In the genomic region with DNA sequence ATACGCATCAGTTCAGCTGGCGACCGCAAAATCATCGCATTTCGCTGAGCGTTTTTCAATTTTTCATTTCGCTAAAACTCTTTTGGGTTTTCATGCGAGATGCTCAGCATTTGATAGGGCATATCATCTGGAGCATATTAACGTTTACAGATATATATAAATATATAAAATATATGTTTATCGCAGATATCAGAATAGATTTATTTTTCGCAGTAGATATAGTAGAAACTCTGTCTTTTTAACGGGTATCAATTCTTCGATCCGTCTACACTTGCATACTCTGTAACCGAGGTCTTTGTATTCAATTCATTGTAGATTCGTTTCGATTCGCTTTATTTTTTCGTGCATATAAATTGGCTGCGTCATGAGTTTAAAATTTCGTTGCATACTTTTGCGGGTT, we compare ENCODE assay signal across 3 fruit fly cellular contexts.
TF ChIP-seq lines count a peak whose summit lies in the region.

No protein-coding gene starts in this region.

- TF ChIP-seq CTCF in whole organism, embryonic (GFP tag; optimal IDR thresholded peaks at IDR 0.05; lab: Kevin White, UChicago), result no peak

TF ChIP-seq in whole organism, embryonic, 481 proteins besides CTCF, POLR2A, EP300 and RAD21 (continues in another document):
- TF ChIP-seq Ptx1 (GFP tag; IDR thresholded peaks at IDR 0.05; lab: Robert Waterston, UW), result peak; percentile 55
- TF ChIP-seq CG32772 (GFP tag; IDR thresholded peaks at IDR 0.05; lab: Robert Waterston, UW), result 0 out of 2 replicates have a peak, but pooled peaks have one; percentile 28
- TF ChIP-seq CG11696 (GFP tag; IDR thresholded peaks at IDR 0.05; lab: Robert Waterston, UW), result 0 out of 2 replicates have a peak, but pooled peaks have one; percentile 16
- TF ChIP-seq Fer1 (GFP tag; optimal IDR thresholded peaks at IDR 0.05; lab: Kevin White, UChicago), result no peak
- TF ChIP-seq Ada2b (GFP tag; IDR thresholded peaks at IDR 0.05; lab: Robert Waterston, UW), result peak; percentile 32; the same call in 1 of the 2 replicates
- no peak for TF ChIP-seq MESR4 (GFP tag; optimal IDR thresholded peaks at IDR 0.05; lab: Kevin White, UChicago)
- TF ChIP-seq CG2120 (GFP tag; optimal IDR thresholded peaks at IDR 0.05; lab: Kevin White, UChicago), result peak; percentile 3
- TF ChIP-seq HLH3B (GFP tag; IDR thresholded peaks at IDR 0.05; lab: Robert Waterston, UW), result peak; percentile 33; the same call in 1 of the 2 replicates
- TF ChIP-seq CG10366 (GFP tag; IDR thresholded peaks at IDR 0.05; lab: Robert Waterston, UW), result peak; percentile 24; the same call in 1 of the 2 replicates
- no peak for TF ChIP-seq ara (GFP tag; IDR thresholded peaks at IDR 0.05; lab: Robert Waterston, UW)
- TF ChIP-seq sob (GFP tag; IDR thresholded peaks at IDR 0.05; lab: Robert Waterston, UW), result 0 out of 2 replicates have a peak, but pooled peaks have one; percentile 24
- TF ChIP-seq CG10979 (tag; optimal IDR thresholded peaks at IDR 0.05; lab: Kevin White, UChicago), result no peak
- TF ChIP-seq CG11456 (GFP tag; IDR thresholded peaks at IDR 0.05; lab: Robert Waterston, UW), result peak; percentile 49; the same call in 1 of the 3 replicates
- peak; percentile 39 for TF ChIP-seq CG17359 (tag; optimal IDR thresholded peaks at IDR 0.05; lab: Kevin White, UChicago)
- no peak for TF ChIP-seq CG12769 (tag; optimal IDR thresholded peaks at IDR 0.05; lab: Kevin White, UChicago)
- peak; percentile 13 for TF ChIP-seq grau (tag; optimal IDR thresholded peaks at IDR 0.05; lab: Kevin White, UChicago)
- TF ChIP-seq dysf (GFP tag; IDR thresholded peaks at IDR 0.05; lab: Robert Waterston, UW), result peak; percentile 48; the same call in 2 of the 3 replicates
- TF ChIP-seq Xbp1 (GFP tag; optimal IDR thresholded peaks at IDR 0.05; lab: Kevin White, UChicago), result peak; percentile 20
- TF ChIP-seq Pdp1 (GFP tag; optimal IDR thresholded peaks at IDR 0.05; lab: Kevin White, UChicago), result no peak
- no peak for TF ChIP-seq CG6813 (GFP tag; optimal IDR thresholded peaks at IDR 0.05; lab: Kevin White, UChicago)
- no peak for TF ChIP-seq kni (GFP tag; optimal IDR thresholded peaks at IDR 0.05; lab: Kevin White, UChicago)
- no peak for TF ChIP-seq Abd-B (GFP tag; optimal IDR thresholded peaks at IDR 0.05; lab: Kevin White, UChicago)
- peak; percentile 46 for TF ChIP-seq CG7839 (tag; optimal IDR thresholded peaks at IDR 0.05; lab: Kevin White, UChicago)
- peak; percentile 7 for TF ChIP-seq fd3F (GFP tag; optimal IDR thresholded peaks at IDR 0.05; lab: Kevin White, UChicago)
- peak; percentile 42; the same call in 1 of the 2 replicates for TF ChIP-seq vvl (GFP tag; IDR thresholded peaks at IDR 0.05; lab: Robert Waterston, UW)
- TF ChIP-seq CG16815 (GFP tag; optimal IDR thresholded peaks at IDR 0.05; lab: Kevin White, UChicago), result no peak
- peak; percentile 9 for TF ChIP-seq Sox100B (GFP tag; optimal IDR thresholded peaks at IDR 0.05; lab: Kevin White, UChicago)

TF ChIP-seq in whole organism, prepupa, 60 proteins besides CTCF, POLR2A, EP300 and RAD21:
- TF ChIP-seq Met (GFP tag; optimal IDR thresholded peaks at IDR 0.05; lab: Kevin White, UChicago), result no peak
- no peak for TF ChIP-seq CG16779 (tag; optimal IDR thresholded peaks at IDR 0.05; lab: Kevin White, UChicago)
- no peak for TF ChIP-seq achi (GFP tag; optimal IDR thresholded peaks at IDR 0.05; lab: Kevin White, UChicago)
- TF ChIP-seq CG6854 (GFP tag; optimal IDR thresholded peaks at IDR 0.05; lab: Kevin White, UChicago), result no peak
- no peak for TF ChIP-seq CG9139 (GFP tag; optimal IDR thresholded peaks at IDR 0.05; lab: Kevin White, UChicago)
- 0 out of 2 replicates have a peak, but pooled peaks have one; percentile 24 for TF ChIP-seq CG11294 (GFP tag; IDR thresholded peaks at IDR 0.05; lab: Robert Waterston, UW)
- peak; percentile 50 for TF ChIP-seq svp (GFP tag; lab: Kevin White, UChicago)
- no peak for TF ChIP-seq dac (GFP tag; optimal IDR thresholded peaks at IDR 0.05; lab: Kevin White, UChicago)
- no peak for TF ChIP-seq acj6 (GFP tag; optimal IDR thresholded peaks at IDR 0.05; lab: Kevin White, UChicago)
- no peak for TF ChIP-seq CG1621 (tag; optimal IDR thresholded peaks at IDR 0.05; lab: Kevin White, UChicago)
- no peak for TF ChIP-seq fkh (GFP tag; optimal IDR thresholded peaks at IDR 0.05; lab: Kevin White, UChicago)
- no peak for TF ChIP-seq CG3032 (tag; optimal IDR thresholded peaks at IDR 0.05; lab: Kevin White, UChicago)
- no peak for TF ChIP-seq CG7368 (GFP tag; optimal IDR thresholded peaks at IDR 0.05; lab: Kevin White, UChicago)
- TF ChIP-seq CG8632 (GFP tag; optimal IDR thresholded peaks at IDR 0.05; lab: Kevin White, UChicago), result no peak
- no peak for TF ChIP-seq CG4318 (GFP tag; optimal IDR thresholded peaks at IDR 0.05; lab: Kevin White, UChicago)
- no peak for TF ChIP-seq Sox14 (GFP tag; optimal IDR thresholded peaks at IDR 0.05; lab: Kevin White, UChicago)
- TF ChIP-seq esn (GFP tag; optimal IDR thresholded peaks at IDR 0.05; lab: Kevin White, UChicago), result no peak
TF ChIP-seq in whole organism, prepupa: peak in this region for 2.

TF ChIP-seq in whole organism, wandering third instar larva, 38 proteins besides CTCF, POLR2A, EP300 and RAD21:
- no peak for TF ChIP-seq Hr78 (GFP tag; optimal IDR thresholded peaks at IDR 0.05; lab: Kevin White, UChicago)
- no peak for TF ChIP-seq CG32264 (GFP tag; optimal IDR thresholded peaks at IDR 0.05; lab: Kevin White, UChicago)
- TF ChIP-seq Dfd (GFP tag; optimal IDR thresholded peaks at IDR 0.05; lab: Kevin White, UChicago), result no peak
- TF ChIP-seq sv (GFP tag; optimal IDR thresholded peaks at IDR 0.05; lab: Kevin White, UChicago), result no peak
- no peak for TF ChIP-seq OdsH (GFP tag; optimal IDR thresholded peaks at IDR 0.05; lab: Kevin White, UChicago)
- TF ChIP-seq woc (GFP tag; optimal IDR thresholded peaks at IDR 0.05; lab: Kevin White, UChicago), result no peak
- no peak for TF ChIP-seq tai (GFP tag; optimal IDR thresholded peaks at IDR 0.05; lab: Kevin White, UChicago)
- peak; percentile 28 for TF ChIP-seq Myc (optimal IDR thresholded peaks at IDR 0.05; lab: Kevin White, UChicago)
- peak; percentile 4 for TF ChIP-seq HLH106 (tag; optimal IDR thresholded peaks at IDR 0.05; lab: Kevin White, UChicago)
- TF ChIP-seq dmrt93B (GFP tag; optimal IDR thresholded peaks at IDR 0.05; lab: Kevin White, UChicago), result no peak
TF ChIP-seq in whole organism, wandering third instar larva: peak in this region for 2.
